Fruit fly (Drosophila melanogaster) whole organism, prepupa: ENCODE results near the gene CG8100.

Source experiments
- CG10631 ChIP-seq: fragments of 200-800 bp; sonication (Bioruptor generic); optimal IDR thresholded peaks from 2 replicates; lab custom pipeline; 2016; ENCODE audit warnings: missing biosample characterization, missing genetic modification characterization
- CG11762 ChIP-seq: fragments of 200-800 bp; sonication (Bioruptor generic); optimal IDR thresholded peaks from 3 replicates; lab custom pipeline; 2016; ENCODE audit warnings: missing biosample characterization, missing genetic modification characterization; ENCODE audit not compliant: insufficient read depth
- CG15336 ChIP-seq: fragments of 200-800 bp; sonication (Bioruptor generic); IDR thresholded peaks from 2 replicates; pipeline ENCODE4 v1.3.6; 2022; ENCODE audit warnings: missing biosample characterization, missing genetic modification characterization
- CG16779 ChIP-seq: fragments of 200-800 bp; sonication (Bioruptor generic); optimal IDR thresholded peaks from 3 replicates; lab custom pipeline; 2017; ENCODE audit warnings: missing biosample characterization, mild to moderate bottlenecking, missing genetic modification characterization
- CG3032 ChIP-seq: fragments of 200-800 bp; optimal IDR thresholded peaks from 2 replicates; lab custom pipeline; 2019; ENCODE audit warnings: missing biosample characterization, mild to moderate bottlenecking, missing genetic modification characterization, moderate library complexity
- CG32006 ChIP-seq: fragments of 200-800 bp; sonication (Bioruptor generic); optimal IDR thresholded peaks from 3 replicates; lab custom pipeline; 2017; ENCODE audit warnings: missing biosample characterization, mild to moderate bottlenecking, missing genetic modification characterization
- CG6163 ChIP-seq: fragments of 200-800 bp; sonication (Bioruptor generic); IDR thresholded peaks from 3 replicates; pipeline ENCODE4 v1.3.6; 2022; ENCODE audit warnings: missing biosample characterization, missing genetic modification characterization
- CG6276 ChIP-seq: fragments of 200-800 bp; sonication (Bioruptor generic); optimal IDR thresholded peaks from 2 replicates; lab custom pipeline; 2017; ENCODE audit warnings: missing biosample characterization, mild to moderate bottlenecking, missing genetic modification characterization
- CG6792 ChIP-seq: fragments of 200-800 bp; sonication (Bioruptor generic); optimal IDR thresholded peaks from 3 replicates; lab custom pipeline; 2016; ENCODE audit warnings: missing biosample characterization, missing genetic modification characterization
- CG6808 ChIP-seq: fragments of 200-800 bp; sonication (Bioruptor generic); optimal IDR thresholded peaks from 3 replicates; lab custom pipeline; 2017; ENCODE audit warnings: missing biosample characterization, missing genetic modification characterization, mild to moderate bottlenecking, moderate library complexity, missing genetic modification reagents
- CG6854 ChIP-seq: fragments of 200-800 bp; sonication (Bioruptor generic); optimal IDR thresholded peaks from 2 replicates; lab custom pipeline; 2017; ENCODE audit warnings: missing biosample characterization, mild to moderate bottlenecking, missing genetic modification characterization
- CG7368 ChIP-seq: fragments of 200-800 bp; sonication (Bioruptor generic); optimal IDR thresholded peaks from 3 replicates; lab custom pipeline; 2016; ENCODE audit warnings: missing biosample characterization, missing genetic modification characterization
- CG9139 ChIP-seq: fragments of 200-800 bp; sonication (Bioruptor generic); optimal IDR thresholded peaks from 3 replicates; lab custom pipeline; 2017; ENCODE audit warnings: missing biosample characterization, mild to moderate bottlenecking, missing genetic modification characterization
- Eip75B ChIP-seq: fragments of 200-800 bp; sonication (Bioruptor generic); optimal IDR thresholded peaks from 3 replicates; lab custom pipeline; 2016; ENCODE audit warnings: missing biosample characterization, missing genetic modification characterization
- Eip78C ChIP-seq: fragments of 200-800 bp; sonication (Bioruptor generic); peaks from one replicate; lab custom pipeline; 2016; ENCODE audit warnings: missing biosample characterization, missing genetic modification characterization
- Ets21C ChIP-seq: fragments of 200-800 bp; sonication (Bioruptor generic); optimal IDR thresholded peaks from 3 replicates; lab custom pipeline; 2016; ENCODE audit warnings: missing biosample characterization, missing genetic modification characterization
- Lpt ChIP-seq: fragments of 200-800 bp; sonication (Bioruptor generic); optimal IDR thresholded peaks from 3 replicates; lab custom pipeline; 2016; ENCODE audit warnings: missing biosample characterization, missing genetic modification characterization
- OdsH ChIP-seq: fragments of 200-800 bp; sonication (Bioruptor generic); optimal IDR thresholded peaks from 3 replicates; lab custom pipeline; 2016; ENCODE audit warnings: missing biosample characterization, missing genetic modification characterization
- Smox ChIP-seq: fragments of 200-800 bp; sonication (Bioruptor generic); optimal IDR thresholded peaks from 3 replicates; lab custom pipeline; 2016; ENCODE audit warnings: missing biosample characterization, missing genetic modification characterization
- Sox14 ChIP-seq: fragments of 200-800 bp; sonication (Bioruptor generic); optimal IDR thresholded peaks from 3 replicates; lab custom pipeline; 2016; ENCODE audit warnings: missing biosample characterization, missing genetic modification characterization
- Sox15 ChIP-seq: fragments of 200-800 bp; sonication (Bioruptor generic); optimal IDR thresholded peaks from 3 replicates; lab custom pipeline; 2016; ENCODE audit warnings: missing biosample characterization, missing genetic modification characterization
- acj6 ChIP-seq: fragments of 200-800 bp; sonication (Bioruptor generic); optimal IDR thresholded peaks from 3 replicates; lab custom pipeline; 2016; ENCODE audit warnings: missing biosample characterization, missing genetic modification characterization
- dac ChIP-seq: fragments of 200-800 bp; sonication (Bioruptor generic); optimal IDR thresholded peaks from 2 replicates; lab custom pipeline; 2017; ENCODE audit warnings: missing biosample characterization, mild to moderate bottlenecking, missing genetic modification characterization
- eg ChIP-seq: fragments of 200-800 bp; sonication (Bioruptor generic); IDR thresholded peaks from 3 replicates; pipeline ENCODE4 v1.3.6; 2022; ENCODE audit warnings: missing biosample characterization, missing genetic modification characterization
- esn ChIP-seq: fragments of 200-800 bp; sonication (Bioruptor generic); optimal IDR thresholded peaks from 2 replicates; lab custom pipeline; 2016; ENCODE audit warnings: missing biosample characterization, mild to moderate bottlenecking, missing genetic modification characterization, moderate library complexity
- lz ChIP-seq: fragments of 200-800 bp; sonication (Bioruptor generic); optimal IDR thresholded peaks from 3 replicates; lab custom pipeline; 2016; ENCODE audit warnings: missing biosample characterization, missing genetic modification characterization
- net ChIP-seq: fragments of 200-800 bp; sonication (Bioruptor generic); optimal IDR thresholded peaks from 3 replicates; lab custom pipeline; 2016; ENCODE audit warnings: missing biosample characterization, missing genetic modification characterization
- salr ChIP-seq, 2 experiments: fragments of 200-800 bp; sonication (Bioruptor generic); optimal IDR thresholded peaks; 3 replicates each; lab custom pipeline; 2016 to 2018; ENCODE audit warnings: missing biosample characterization in 2 of 2, missing genetic modification characterization in 2 of 2, mild to moderate bottlenecking in 1 of 2
- topi ChIP-seq: fragments of 200-800 bp; sonication (Bioruptor generic); optimal IDR thresholded peaks from 3 replicates; lab custom pipeline; 2016; ENCODE audit warnings: missing biosample characterization, missing genetic modification characterization
- vri ChIP-seq: fragments of 200-800 bp; sonication (Bioruptor generic); optimal IDR thresholded peaks from 3 replicates; lab custom pipeline; 2016; ENCODE audit warnings: missing biosample characterization, mild to moderate bottlenecking, missing genetic modification characterization

CG8100 gene

DNA sequence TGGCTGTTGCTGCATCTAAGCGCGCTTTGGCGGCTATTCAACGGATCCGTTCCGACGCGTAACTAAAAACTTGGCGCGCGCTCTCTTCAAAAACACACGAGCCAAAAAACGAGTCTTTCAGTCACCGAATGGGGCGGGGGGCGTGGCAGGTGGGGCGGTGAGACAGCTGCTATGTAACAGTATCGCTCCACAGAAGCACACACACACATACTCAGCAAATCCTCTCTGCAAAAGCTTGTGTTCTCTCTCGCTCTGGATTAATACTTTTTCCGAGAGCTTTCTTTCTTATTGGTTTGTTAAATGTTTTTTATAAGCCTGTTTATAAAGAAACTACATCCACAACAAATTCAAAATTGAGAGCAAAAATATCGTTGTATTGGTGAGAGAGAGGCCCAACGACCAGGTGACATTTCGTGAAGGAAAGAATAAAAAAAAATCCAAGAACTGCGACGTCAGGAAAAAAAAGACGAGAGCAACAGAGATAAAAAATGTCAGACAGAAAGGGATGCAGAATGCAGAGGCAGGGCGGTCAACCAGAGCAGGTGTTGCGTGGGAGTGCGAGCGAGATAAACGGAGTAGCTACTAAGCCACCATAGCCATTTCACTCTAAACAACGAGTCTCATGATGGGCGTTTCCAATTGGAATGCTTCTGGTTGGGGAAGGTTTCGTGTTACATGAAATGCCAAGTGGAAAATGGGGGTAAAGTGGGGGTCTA, 48.0 kb downstream of the CG8100 start, which contains the start of gene Sox21b (continued):
- TF ChIP-seq CG6276 (GFP tag; lab: Kevin White, UChicago) = no peak
- no peak for TF ChIP-seq Lpt (GFP tag; lab: Kevin White, UChicago)
- TF ChIP-seq CG6808 (GFP tag; lab: Kevin White, UChicago) = peak; percentile 71
- peak; percentile 42 for TF ChIP-seq CG11762 (GFP tag; lab: Kevin White, UChicago)
- TF ChIP-seq esn = peak; percentile 51
- TF ChIP-seq eg (GFP tag; lab: Robert Waterston, UW) = peak; percentile 72; the same call in 2 of the 3 replicates
- TF ChIP-seq Sox15 (GFP tag; lab: Kevin White, UChicago) = no peak
- peak; percentile 87 for TF ChIP-seq CG6163 (GFP tag; lab: Robert Waterston, UW)
- TF ChIP-seq net (GFP tag; lab: Kevin White, UChicago) = peak; percentile 61
- TF ChIP-seq CG15336 (GFP tag; lab: Robert Waterston, UW) = no peak
- no peak for TF ChIP-seq CG32006 (GFP tag; lab: Kevin White, UChicago)
- no peak for TF ChIP-seq CG6854
- no peak for TF ChIP-seq topi (GFP tag; lab: Kevin White, UChicago)
- TF ChIP-seq salr (GFP tag; optimal IDR thresholded peaks at IDR 0.05; lab: Kevin White, UChicago) = peak; percentile 39
- peak; percentile 7 for TF ChIP-seq OdsH
- TF ChIP-seq Ets21C (GFP tag; lab: Kevin White, UChicago) = no peak
- no peak for TF ChIP-seq vri (GFP tag; lab: Kevin White, UChicago)

DNA sequence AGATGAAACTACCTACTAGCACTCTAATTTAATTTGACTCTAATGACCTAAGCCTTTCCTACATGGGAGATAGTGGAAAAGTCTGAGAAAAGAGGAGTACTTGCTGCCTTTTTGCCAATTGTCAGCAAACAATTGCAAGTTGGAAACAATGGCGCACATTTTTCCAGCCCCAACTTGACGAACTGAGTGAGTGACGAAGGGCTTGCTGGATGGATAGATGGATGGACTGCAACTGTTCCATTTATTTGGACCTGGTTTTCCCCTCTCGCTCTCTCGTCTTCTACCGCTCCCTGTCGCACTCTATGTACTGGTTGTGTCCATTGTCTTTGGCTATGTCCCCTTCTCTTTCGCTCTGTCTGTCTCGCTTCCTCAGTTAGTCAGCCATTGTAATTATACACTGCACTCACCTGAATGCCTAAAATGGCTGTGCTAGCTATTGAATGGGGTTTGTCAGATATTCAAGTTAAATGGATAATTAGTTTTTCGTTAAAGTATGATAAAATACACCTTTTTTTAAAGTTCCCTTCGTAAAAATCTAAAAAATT, 49.5 kb downstream of the CG8100 start:
- no peak for TF ChIP-seq CG9139 (GFP tag; lab: Kevin White, UChicago)
- TF ChIP-seq CG3032 (tag; lab: Kevin White, UChicago) = no peak
- TF ChIP-seq CG32006 (GFP tag; lab: Kevin White, UChicago) = no peak
- no peak for TF ChIP-seq CG6276 (GFP tag; lab: Kevin White, UChicago)
- no peak for TF ChIP-seq CG6792
- TF ChIP-seq CG7368 (GFP tag; lab: Kevin White, UChicago) = no peak
- TF ChIP-seq Smox (GFP tag; lab: Kevin White, UChicago) = no peak

DNA sequence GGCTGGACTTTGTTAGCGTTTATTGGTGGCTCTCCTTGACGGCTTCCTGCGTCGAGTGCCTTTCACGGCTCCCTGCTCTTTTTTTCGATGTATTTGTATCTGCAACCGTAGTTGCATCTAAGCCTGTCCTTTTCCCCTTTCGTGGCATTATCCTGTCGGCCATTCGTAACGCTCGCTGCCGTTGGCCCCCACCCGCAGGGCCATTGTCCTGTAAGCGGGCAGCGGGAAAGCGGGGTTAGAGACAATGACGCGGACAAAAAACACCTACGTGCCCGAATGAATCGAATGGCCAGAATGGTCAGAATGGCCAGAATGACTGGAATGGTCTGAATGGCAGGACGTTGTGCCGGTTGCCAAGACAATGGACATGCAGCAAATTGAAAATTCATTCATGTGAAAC, 52.1 kb downstream of the CG8100 start:
- TF ChIP-seq Eip78C (GFP tag; lab: Kevin White, UChicago) (no peak), CG16779 (no peak), Eip75B (GFP tag; lab: Kevin White, UChicago) (no peak), acj6 (GFP tag; lab: Kevin White, UChicago) (no peak), CG10631 (no peak), lz (GFP tag; lab: Kevin White, UChicago) (no peak), Sox14 (no peak), dac (GFP tag; lab: Kevin White, UChicago) (no peak)
- TF ChIP-seq, all 60 proteins: peak for 0
